Worm (Caenorhabditis elegans) whole organism, dauer: Measurements from ENCODE around the gene grd-2.
"Not testable (repeated sequence)": the region's sequence is repeated elsewhere in the genome, so short reads cannot be mapped to it uniquely, and the experiment has no call there.

Experiments used
- unc-62 ChIP-seq: sonication (generic microtip); optimal IDR thresholded peaks from 2 replicates; lab custom pipeline; 2017; ENCODE audit warnings: missing biosample characterization, missing genetic modification reagents, missing genetic modification characterization

grd-2 gene

DNA sequence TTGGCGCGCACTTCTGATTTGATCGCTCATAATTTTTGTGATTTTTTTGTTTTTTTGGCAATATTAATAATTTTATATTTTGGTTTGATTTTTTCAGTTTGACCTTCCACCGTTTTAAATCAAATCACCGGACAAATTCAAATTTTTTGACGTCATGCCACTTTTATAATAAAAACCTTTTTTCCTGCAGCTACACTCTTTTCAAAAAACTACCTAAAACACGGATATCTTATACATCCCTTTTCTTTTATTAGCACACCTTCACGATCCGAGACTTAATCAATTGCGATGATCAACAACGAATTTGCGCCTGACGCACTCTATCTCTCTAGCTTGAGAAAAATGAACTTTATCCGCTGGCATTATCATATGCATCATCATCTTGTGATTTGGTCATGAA lies at the start of gene grd-2:
Gene grd-2 (plus strand): TSS at position 301 of the 400 bp plus-strand sequence.
- TF ChIP-seq unc-62, result no peak

DNA sequence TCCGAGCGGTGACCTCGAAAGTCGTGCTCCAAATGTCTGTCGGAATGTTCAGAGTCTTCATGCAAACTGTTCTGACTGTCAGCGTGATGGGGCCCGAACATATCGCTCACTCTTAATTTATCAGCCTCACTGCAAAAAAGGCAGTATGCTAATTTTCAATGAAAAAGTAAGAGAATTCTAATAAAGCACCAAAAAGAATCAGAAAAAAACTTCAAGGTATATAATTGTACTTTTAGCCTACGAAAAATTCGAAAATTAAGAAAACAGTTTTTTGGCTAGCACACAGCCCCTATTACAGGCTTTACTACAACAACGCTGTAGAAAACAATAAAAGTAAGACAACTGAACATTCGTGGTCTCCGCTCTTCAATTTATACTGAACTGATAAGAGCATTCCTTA lies 47.8 kb upstream of the grd-2 start, which contains the start of gene F26F2.1:
Gene F26F2.1 (minus strand): TSS at position 101 of the 400 bp plus-strand sequence.
- no peak for TF ChIP-seq unc-62

DNA sequence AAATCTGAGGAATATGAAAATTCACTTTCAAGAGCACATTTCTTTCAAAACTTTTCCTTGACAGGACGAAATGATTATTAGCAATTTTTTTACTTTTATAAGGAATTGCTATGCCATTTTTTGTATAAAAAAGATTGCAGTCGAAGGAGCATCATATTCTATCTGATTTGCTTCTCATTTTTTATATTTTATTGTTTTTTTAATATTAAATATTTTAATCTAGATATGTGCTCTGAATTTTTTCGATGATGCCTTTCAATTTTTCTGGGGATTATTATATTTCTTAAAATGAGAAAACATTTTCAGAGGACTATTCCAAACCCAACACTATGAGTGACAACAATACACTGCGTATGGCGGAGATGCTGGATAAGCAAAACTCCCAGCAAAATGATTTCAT lies 45.5 kb upstream of the grd-2 start, which contains the start of gene F26F2.13:
Gene F26F2.13 (plus strand): TSS at position 301 of the 400 bp plus-strand sequence.
- not testable (repeated sequence) for TF ChIP-seq unc-62

DNA sequence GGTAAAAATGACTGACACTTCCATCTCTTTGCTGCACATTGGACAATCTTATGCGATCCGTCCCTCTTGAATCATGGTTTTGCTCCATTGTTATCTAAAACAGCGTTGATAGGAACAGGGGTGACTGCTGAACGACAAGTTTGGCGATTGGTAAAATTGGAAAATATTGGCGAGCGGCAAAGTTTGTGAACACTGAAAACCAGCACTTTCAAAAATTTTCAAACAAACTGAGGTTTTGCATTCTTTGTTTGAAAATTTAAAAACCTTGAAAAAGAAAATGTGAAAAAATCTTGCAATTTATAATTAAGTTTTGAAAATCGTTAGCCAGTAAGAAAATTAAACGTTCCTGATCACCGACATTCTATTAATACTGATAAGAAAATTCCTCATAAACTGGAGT lies 43.1 kb upstream of the grd-2 start, which contains the start of gene F26F2.3:
Gene F26F2.3 (minus strand): TSS at position 101 of the 400 bp plus-strand sequence.
- TF ChIP-seq unc-62, result no peak

DNA sequence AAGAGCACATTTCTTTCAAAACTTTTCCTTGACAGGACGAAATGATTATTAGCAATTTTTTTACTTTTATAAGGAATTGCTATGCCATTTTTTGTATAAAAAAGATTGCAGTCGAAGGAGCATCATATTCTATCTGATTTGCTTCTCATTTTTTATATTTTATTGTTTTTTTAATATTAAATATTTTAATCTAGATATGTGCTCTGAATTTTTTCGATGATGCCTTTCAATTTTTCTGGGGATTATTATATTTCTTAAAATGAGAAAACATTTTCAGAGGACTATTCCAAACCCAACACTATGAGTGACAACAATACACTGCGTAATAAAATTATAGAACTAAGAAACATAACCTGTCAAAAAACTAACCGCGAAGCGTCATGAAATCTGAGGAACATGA lies 40.6 kb upstream of the grd-2 start, which contains the start of gene F26F2.4:
Gene F26F2.4 (plus strand): TSS at position 301 of the 400 bp plus-strand sequence.
- not testable (repeated sequence) for TF ChIP-seq unc-62

DNA sequence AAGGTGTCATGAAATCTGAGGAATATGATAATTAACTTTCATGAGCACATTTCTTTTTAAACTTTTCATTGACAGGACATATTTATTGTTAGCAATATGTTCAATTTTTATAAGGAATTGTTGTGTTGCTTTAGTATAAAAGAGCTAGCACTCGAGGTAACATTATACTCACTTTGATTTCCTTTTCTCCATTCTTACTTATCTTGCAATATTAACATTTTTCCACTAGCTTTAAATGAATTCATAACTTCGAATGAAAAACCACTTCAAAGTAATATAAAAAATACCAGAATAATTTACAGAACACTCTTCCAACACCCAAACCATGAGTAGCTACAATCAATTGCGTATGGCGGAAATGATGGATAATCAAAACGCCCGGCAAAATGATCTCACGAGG lies 36.2 kb upstream of the grd-2 start, which contains the start of gene F26F2.5:
Gene F26F2.5 (plus strand): TSS at position 301 of the 400 bp plus-strand sequence.
- TF ChIP-seq unc-62, result no peak

DNA sequence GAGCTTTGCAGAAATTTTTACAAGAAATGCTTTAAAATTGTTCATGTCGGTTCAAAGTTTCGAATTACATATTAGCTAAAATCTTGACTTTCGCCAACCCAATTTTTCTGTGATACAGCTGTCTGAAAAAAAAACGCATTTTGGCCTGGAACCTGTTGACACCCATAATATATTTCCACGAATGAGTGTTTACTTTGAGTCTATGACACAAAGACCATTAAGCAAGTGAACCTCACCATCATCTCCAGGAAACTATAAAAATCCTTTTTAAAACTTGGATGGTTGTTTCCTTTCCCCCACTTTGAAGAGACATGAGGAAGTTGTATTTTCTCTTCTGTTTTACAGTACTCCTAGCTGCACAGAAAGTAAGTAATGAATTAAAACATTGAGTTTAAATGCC lies 35.3 kb upstream of the grd-2 start, which contains the start of gene clec-263:
Gene clec-263 (plus strand): TSS at position 301 of the 400 bp plus-strand sequence.
- no peak for TF ChIP-seq unc-62

DNA sequence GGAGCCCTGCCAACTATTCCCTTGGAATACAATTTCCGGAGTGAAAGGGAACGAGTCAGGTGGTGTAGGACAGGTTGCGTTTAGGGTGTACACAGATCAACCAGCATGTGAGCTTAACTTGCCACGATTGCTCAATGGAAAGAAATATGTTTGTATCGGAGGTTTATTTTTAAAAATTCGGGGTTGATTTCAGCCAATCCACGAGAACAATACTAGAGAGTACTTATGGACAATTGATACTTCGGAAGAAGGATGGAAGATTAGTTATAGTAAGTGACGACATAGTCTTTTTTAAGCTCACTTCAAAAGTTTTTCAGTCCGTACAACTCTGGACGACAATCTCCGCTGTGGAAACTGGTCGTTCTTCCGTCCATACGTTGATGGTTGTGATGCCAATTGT lies 34.7 kb upstream of the grd-2 start:
- no peak for TF ChIP-seq unc-62

DNA sequence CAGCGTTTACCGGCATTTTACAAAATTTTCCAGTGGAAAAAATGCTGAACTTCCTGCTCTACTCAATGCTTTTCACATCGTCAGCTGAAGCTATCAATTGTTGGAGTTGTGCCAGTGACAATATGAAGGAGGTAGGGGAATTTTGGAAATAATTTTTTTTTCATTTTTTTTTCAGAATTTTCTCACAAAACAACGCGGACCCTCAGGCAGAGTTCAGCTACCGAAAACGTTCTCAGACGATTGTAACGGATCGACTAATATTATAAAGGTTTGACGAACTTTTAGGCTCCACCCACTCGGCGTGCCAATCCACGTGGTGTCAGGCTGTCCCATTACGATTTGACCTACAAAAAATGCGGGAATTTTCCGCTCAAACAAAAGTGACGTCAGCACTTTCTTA lies 30.1 kb upstream of the grd-2 start, which contains the start of gene F26F2.8:
Gene F26F2.8 (plus strand): TSS at position 13 of the 400 bp plus-strand sequence.
- TF ChIP-seq unc-62, result no peak

DNA sequence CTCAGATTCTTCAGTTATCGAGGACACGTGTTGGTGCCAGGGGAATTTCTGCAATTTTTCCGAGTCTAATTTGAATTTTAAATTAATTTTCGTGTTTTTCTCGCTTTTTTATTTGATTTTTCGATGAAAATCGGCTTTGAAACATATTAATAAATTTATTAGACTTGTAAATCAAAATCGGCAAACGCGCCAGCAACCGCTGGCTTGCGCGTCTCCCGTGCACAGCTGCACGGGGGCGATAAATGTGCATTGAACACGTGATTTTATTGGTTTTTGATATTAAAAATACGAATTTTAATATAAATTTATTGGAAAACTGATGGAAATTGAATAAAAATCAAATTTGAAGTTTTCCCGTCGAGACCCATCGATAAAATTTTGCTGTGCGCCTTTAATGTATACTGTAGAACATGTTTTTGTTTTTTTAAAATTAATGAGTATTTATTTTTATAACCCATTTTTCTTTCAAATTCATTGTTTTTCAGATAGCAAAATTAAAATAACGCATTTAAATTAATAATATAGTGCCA lies 29.0 kb upstream of the grd-2 start, which contains the start of gene F26F2.7:
Gene F26F2.7 (plus strand): TSS at position 480 of the 530 bp plus-strand sequence.
- no peak for TF ChIP-seq unc-62

DNA sequence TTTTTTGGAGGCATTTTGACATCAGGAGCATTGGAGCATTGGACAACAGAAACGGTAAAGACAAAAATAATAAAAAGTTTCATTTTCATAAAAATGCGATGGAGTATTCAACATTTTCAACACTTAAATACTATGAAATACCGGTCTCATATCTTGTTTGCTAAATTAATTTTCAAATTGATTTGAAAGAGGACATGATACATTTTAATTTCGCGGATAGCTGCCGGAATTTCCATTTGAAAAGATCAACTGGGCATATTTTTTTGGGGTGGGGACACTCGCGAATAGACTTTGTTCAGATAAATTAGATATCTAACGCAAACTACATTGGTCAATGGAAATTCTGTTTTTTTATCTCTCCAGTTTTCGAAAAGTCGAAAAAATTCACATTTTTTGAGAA lies 14.8 kb upstream of the grd-2 start, which contains the start of gene F26F2.10:
Gene F26F2.10 (minus strand): TSS at position 101 of the 400 bp plus-strand sequence.
- no peak for TF ChIP-seq unc-62

DNA sequence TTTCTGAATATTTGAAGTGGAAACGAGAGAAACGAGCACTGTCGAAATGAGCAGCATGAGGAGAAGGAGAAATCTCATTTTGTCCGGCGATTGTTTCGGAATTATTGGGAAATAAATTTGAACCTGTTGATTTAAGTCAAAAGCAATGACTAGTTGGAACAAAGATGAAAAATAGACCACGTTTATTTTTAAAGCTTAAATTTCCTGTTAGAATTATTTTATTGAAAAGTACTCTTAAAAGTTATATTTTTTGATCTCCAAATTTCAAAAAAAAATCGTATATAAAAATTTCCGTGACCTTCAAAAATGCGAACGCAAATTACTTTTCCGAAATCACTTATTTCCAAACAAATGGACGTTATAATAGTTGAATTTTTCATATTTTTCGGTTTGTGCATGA lies 13.9 kb upstream of the grd-2 start, which contains the start of gene F26F2.11:
Gene F26F2.11 (minus strand): TSS at position 101 of the 400 bp plus-strand sequence.
- no peak for TF ChIP-seq unc-62

DNA sequence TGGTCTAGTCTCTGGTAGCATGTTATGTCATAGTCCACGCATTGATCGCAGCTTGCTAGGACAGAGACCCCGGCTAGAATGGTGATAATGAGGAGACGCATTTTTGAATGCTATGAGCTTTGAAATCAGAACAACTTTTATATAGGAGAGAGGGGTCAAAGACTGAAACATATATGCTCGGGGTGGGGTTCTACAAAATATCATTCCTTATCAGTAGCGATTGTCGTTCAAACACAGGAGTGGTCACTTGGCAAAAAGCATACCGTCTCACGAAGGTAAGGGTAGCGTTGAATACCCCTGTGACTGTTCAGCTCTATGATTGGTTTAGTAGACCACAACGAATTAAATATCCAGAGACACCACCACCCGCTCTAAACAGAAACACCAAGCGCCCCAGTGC lies 12.5 kb upstream of the grd-2 start, which contains the start of gene F46B3.1:
Gene F46B3.1 (minus strand): TSS at position 101 of the 400 bp plus-strand sequence.
- no peak for TF ChIP-seq unc-62

DNA sequence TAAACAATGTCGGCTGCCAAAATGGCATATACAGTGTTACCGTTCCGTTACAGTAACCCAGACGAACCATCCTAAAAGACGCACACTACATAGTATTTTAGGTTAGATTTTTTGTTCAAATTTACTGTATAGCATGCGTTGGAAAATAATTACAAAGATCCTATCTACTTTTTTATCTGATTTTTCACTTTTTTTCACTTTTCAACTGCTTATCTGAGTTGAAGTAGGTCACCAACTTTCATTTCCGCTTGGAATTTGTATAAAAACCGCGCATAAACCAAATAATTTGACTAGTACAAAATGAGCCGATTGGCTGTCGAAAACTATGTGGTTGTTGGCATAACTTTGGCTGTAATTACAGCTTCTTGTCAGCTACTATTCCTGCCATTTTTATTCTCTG lies 9.8 kb upstream of the grd-2 start, which contains the start of gene col-163:
Gene col-163 (plus strand): TSS at position 301 of the 400 bp plus-strand sequence.
- no peak for TF ChIP-seq unc-62

DNA sequence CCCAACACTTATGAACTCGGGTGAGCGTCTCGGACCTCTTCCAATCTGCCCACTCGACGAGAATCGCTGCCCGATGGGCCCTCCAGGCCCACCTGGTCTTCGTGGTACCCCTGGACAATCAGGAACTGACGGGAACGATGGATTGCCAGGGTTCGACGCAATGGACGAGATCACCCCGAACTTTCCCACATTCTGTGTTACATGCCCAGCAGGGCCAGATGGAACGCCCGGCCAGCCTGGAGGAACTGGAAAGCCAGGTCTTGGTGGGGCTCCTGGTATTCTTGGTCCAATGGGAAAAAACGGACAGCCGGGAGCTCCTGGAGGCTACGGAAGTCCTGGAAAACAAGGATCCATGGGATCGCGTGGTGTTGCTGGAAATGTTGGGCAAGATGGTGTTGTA lies 8.9 kb upstream of the grd-2 start:
- TF ChIP-seq unc-62, result no peak

DNA sequence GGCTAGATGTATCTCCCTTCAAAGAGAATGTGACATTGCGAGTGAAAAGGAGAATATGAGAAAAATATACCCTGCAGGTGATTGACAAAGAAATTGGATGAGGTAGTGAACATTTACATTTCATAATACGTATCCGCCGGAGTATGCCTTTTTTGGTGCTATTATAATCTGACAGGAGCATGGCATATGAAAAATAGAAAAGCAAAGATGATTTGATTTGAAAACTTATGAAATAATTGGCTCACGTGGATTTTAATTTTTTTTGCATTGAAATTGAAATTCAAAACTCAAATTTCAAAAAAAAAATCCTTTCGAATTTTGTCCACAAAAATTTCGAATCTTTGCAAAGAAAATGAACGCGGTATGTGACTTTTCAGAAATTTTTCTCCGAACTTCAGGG lies 6.6 kb upstream of the grd-2 start, which contains the start of gene ttr-11:
Gene ttr-11 (plus strand): TSS at position 301 of the 400 bp plus-strand sequence.
- no peak for TF ChIP-seq unc-62

DNA sequence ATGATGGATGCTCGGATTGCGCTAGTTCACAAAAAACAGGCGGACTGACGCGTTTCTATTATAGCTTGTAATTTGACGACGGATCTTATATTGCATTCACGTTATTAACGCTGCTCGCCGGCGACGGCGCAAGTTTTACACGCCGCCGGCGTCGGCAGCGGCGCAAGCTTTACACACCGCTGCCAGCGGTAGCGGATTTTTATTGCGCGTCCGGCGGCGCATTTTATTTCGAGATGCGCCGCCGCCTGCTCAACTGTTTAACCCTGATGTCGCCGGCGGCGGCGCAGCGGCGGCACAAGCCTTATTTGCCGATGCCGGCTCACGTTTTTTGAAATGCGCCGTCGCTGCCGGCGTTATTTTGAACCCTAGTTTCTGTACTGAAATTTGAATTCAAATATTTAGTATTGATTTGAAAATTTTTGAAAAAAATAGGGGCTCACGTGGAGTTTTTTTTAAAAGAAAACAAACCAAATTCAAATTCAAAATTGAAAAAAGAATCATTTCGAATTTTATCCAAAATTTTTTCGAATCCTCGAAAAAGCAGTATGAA lies 4.9 kb upstream of the grd-2 start, which contains the start of gene ttr-57:
Gene ttr-57 (plus strand): TSS at position 500 of the 550 bp plus-strand sequence.
- no peak for TF ChIP-seq unc-62
